Worm (Caenorhabditis elegans) whole organism, young adult: ENCODE data around the gene nas-13.

ENCODE experiments used
- B0019.2 ChIP-seq: fragments of 200-800 bp; sonication (Bioruptor generic); conservative IDR thresholded peaks from 2 replicates; pipeline ENCODE4 v1.3.6; 2022; ENCODE audit warnings: missing genetic modification reagents, missing genetic modification characterization, missing compliant biosample characterization
- C06A6.2 ChIP-seq: fragments of 200-800 bp; sonication (Bioruptor generic); conservative IDR thresholded peaks from 2 replicates; pipeline ENCODE4 v1.3.6; 2022; ENCODE audit warnings: missing genetic modification characterization, missing compliant biosample characterization
- C17E4.6 ChIP-seq: fragments of 200-800 bp; sonication (Bioruptor generic); IDR thresholded peaks from 2 replicates; pipeline ENCODE4 v1.3.6; 2022; ENCODE audit warnings: missing genetic modification reagents, missing genetic modification characterization, missing compliant biosample characterization
- D2030.7 ChIP-seq: fragments of 200-800 bp; sonication (Bioruptor generic); IDR thresholded peaks from 2 replicates; pipeline ENCODE4 v1.3.6; 2022; ENCODE audit warnings: missing genetic modification reagents, missing genetic modification characterization, missing compliant biosample characterization
- F23B12.7 ChIP-seq: sonication (generic microtip); optimal IDR thresholded peaks from 2 replicates; lab custom pipeline; 2017; ENCODE audit warnings: missing genetic modification characterization, mild to moderate bottlenecking, missing compliant biosample characterization, antibody characterized with exemption, moderate library complexity; ENCODE audit not compliant: insufficient read depth
- F52B5.7 ChIP-seq: sonication (generic microtip); optimal IDR thresholded peaks from 2 replicates; lab custom pipeline; 2016; ENCODE audit warnings: mild to moderate bottlenecking, missing genetic modification characterization, missing compliant biosample characterization
- K12H6.12 ChIP-seq: fragments of 200-800 bp; sonication (Bioruptor generic); optimal IDR thresholded peaks from 2 replicates; lab custom pipeline; 2018; ENCODE audit warnings: mild to moderate bottlenecking, missing genetic modification characterization, missing compliant biosample characterization
- T26A5.8 ChIP-seq: sonication (generic microtip); optimal IDR thresholded peaks from 2 replicates; lab custom pipeline; 2016; ENCODE audit warnings: missing genetic modification characterization, missing compliant biosample characterization
- Y53G8AR.9 ChIP-seq: fragments of 200-800 bp; sonication (Bioruptor generic); conservative IDR thresholded peaks from 2 replicates; pipeline ENCODE4 v1.3.6; 2022; ENCODE audit warnings: missing genetic modification reagents, missing genetic modification characterization, missing compliant biosample characterization
- Y67H2A.10 ChIP-seq: fragments of 200-800 bp; sonication (Bioruptor generic); conservative IDR thresholded peaks from 2 replicates; pipeline ENCODE4 v1.3.6; 2022; ENCODE audit warnings: missing genetic modification reagents, missing genetic modification characterization, missing compliant biosample characterization
- Y79H2A.3 ChIP-seq: fragments of 200-800 bp; sonication (Bioruptor generic); conservative IDR thresholded peaks from 2 replicates; pipeline ENCODE4 v1.3.6; 2022; ENCODE audit warnings: missing genetic modification reagents, missing genetic modification characterization, missing compliant biosample characterization
- ama-1 ChIP-seq, 3 experiments: fragments of 150-350 bp in 1 of 3; sonication (generic microtip) in 2 of 3; optimal IDR thresholded peaks; 2 replicates each; lab custom pipeline; 2014 to 2018; ENCODE audit warnings: missing biosample characterization in 2 of 3, missing genetic modification characterization in 2 of 3, missing genetic modification reagents in 2 of 3
- aptf-2 ChIP-seq: fragments of 200-800 bp; sonication (Bioruptor generic); conservative IDR thresholded peaks from 2 replicates; pipeline ENCODE4 v1.3.6; 2022; ENCODE audit warnings: missing genetic modification reagents, missing genetic modification characterization, missing compliant biosample characterization
- attf-5 ChIP-seq: fragments of 200-800 bp; sonication (Bioruptor generic); optimal IDR thresholded peaks from 2 replicates; lab custom pipeline; 2018; ENCODE audit warnings: mild to moderate bottlenecking, missing genetic modification characterization, missing compliant biosample characterization
- bed-2 ChIP-seq: fragments of 200-800 bp; sonication (Bioruptor generic); IDR thresholded peaks from 2 replicates; pipeline ENCODE4 v1.3.6; 2022; ENCODE audit warnings: missing genetic modification reagents, missing genetic modification characterization, missing compliant biosample characterization
- ceh-40 ChIP-seq: fragments of 200-800 bp; sonication (Bioruptor generic); IDR thresholded peaks from 2 replicates; pipeline ENCODE4 v1.3.6; 2022; ENCODE audit warnings: missing genetic modification characterization, missing compliant biosample characterization
- dox-1 ChIP-seq: fragments of 200-800 bp; sonication (Bioruptor generic); IDR thresholded peaks from 2 replicates; pipeline ENCODE4 v1.3.6; 2022; ENCODE audit warnings: missing genetic modification reagents, missing genetic modification characterization, missing compliant biosample characterization
- egl-18 ChIP-seq: fragments of 200-800 bp; sonication (Bioruptor generic); IDR thresholded peaks from 2 replicates; pipeline ENCODE4 v1.3.6; 2022; ENCODE audit warnings: missing genetic modification reagents, missing genetic modification characterization, missing compliant biosample characterization
- him-1 ChIP-seq: sonication (generic microtip); optimal IDR thresholded peaks from 2 replicates; lab custom pipeline; 2016; ENCODE audit warnings: missing genotype, missing genetic modification reagents, missing genetic modification characterization, missing compliant biosample characterization
- hmg-1.2 ChIP-seq: fragments of 200-800 bp; sonication (Bioruptor generic); IDR thresholded peaks from 2 replicates; pipeline ENCODE4 v1.3.6; 2022; ENCODE audit warnings: missing genetic modification reagents, missing genetic modification characterization, missing compliant biosample characterization
- hrde-1 ChIP-seq: sonication (generic microtip); optimal IDR thresholded peaks from 2 replicates; lab custom pipeline; 2016; ENCODE audit warnings: missing genetic modification characterization, mild to moderate bottlenecking, missing compliant biosample characterization, moderate library complexity, missing genotype, missing genetic modification reagents, borderline replicate concordance
- lag-1 ChIP-seq: fragments of 200-800 bp; sonication (Bioruptor generic); IDR thresholded peaks from 2 replicates; pipeline ENCODE4 v1.3.6; 2022; ENCODE audit warnings: missing genetic modification reagents, missing genetic modification characterization, missing compliant biosample characterization
- lin-26 ChIP-seq: fragments of 200-800 bp; sonication (Bioruptor generic); IDR thresholded peaks from 2 replicates; pipeline ENCODE4 v1.3.6; 2022; ENCODE audit warnings: missing genetic modification reagents, missing genetic modification characterization, missing compliant biosample characterization
- lin-35 ChIP-seq, 3 experiments: fragments of 150-350 bp in 2 of 3; sonication (generic microtip) in 1 of 3; optimal IDR thresholded peaks; 2 replicates each; lab custom pipeline; 2014 to 2018; ENCODE audit warnings: missing biosample characterization in 3 of 3, missing genetic modification characterization in 3 of 3, missing genetic modification reagents in 3 of 3
- lin-40 ChIP-seq: sonication (generic microtip); optimal IDR thresholded peaks from 2 replicates; lab custom pipeline; 2016; ENCODE audit warnings: missing genetic modification characterization, mild to moderate bottlenecking, missing compliant biosample characterization, missing genotype, missing genetic modification reagents
- lin-54 ChIP-seq: fragments of 200-800 bp; sonication (Bioruptor generic); optimal IDR thresholded peaks from 2 replicates; lab custom pipeline; 2018; ENCODE audit warnings: mild to moderate bottlenecking, missing genetic modification characterization, missing compliant biosample characterization
- mes-4 ChIP-seq: sonication (generic microtip); optimal IDR thresholded peaks from 2 replicates; lab custom pipeline; 2016; ENCODE audit warnings: missing genotype, missing genetic modification characterization, missing compliant biosample characterization
- nhr-120 ChIP-seq: fragments of 200-800 bp; sonication (Bioruptor generic); IDR thresholded peaks from 2 replicates; pipeline ENCODE4 v1.3.6; 2022; ENCODE audit warnings: missing genetic modification characterization, missing compliant biosample characterization
- nhr-27 ChIP-seq: fragments of 200-800 bp; sonication (Bioruptor generic); optimal IDR thresholded peaks from 2 replicates; lab custom pipeline; 2018; ENCODE audit warnings: mild to moderate bottlenecking, missing genetic modification characterization, moderate library complexity, missing compliant biosample characterization
- nhr-80 ChIP-seq: sonication (generic microtip); optimal IDR thresholded peaks from 2 replicates; lab custom pipeline; 2016; ENCODE audit warnings: missing genetic modification characterization, missing compliant biosample characterization
- nhr-90 ChIP-seq: sonication (generic microtip); optimal IDR thresholded peaks from 2 replicates; lab custom pipeline; 2016; ENCODE audit warnings: missing genotype, mild to moderate bottlenecking, missing genetic modification characterization, missing compliant biosample characterization
- pha-4 ChIP-seq: fragments of 150-350 bp; sonication (generic microtip); optimal IDR thresholded peaks from 2 replicates; lab custom pipeline; 2014; ENCODE audit warnings: missing biosample characterization, missing genetic modification reagents, missing genetic modification characterization
- rcor-1 ChIP-seq: fragments of 200-800 bp; sonication (Bioruptor generic); IDR thresholded peaks from 2 replicates; pipeline ENCODE4 v1.3.6; 2022; ENCODE audit warnings: missing genetic modification reagents, missing genetic modification characterization, missing compliant biosample characterization
- repo-1 ChIP-seq: sonication (generic microtip); optimal IDR thresholded peaks from 2 replicates; lab custom pipeline; 2017; ENCODE audit warnings: mild to moderate bottlenecking, missing genetic modification characterization, missing compliant biosample characterization
- snpc-1.1 ChIP-seq: sonication (generic microtip); optimal IDR thresholded peaks from 2 replicates; lab custom pipeline; 2017; ENCODE audit warnings: missing genetic modification characterization, mild to moderate bottlenecking, missing compliant biosample characterization, antibody characterized with exemption, moderate library complexity, missing genotype, missing genetic modification reagents; ENCODE audit not compliant: insufficient read depth
- snpc-1.3 ChIP-seq: sonication (generic microtip); optimal IDR thresholded peaks from 2 replicates; lab custom pipeline; 2017; ENCODE audit warnings: missing genetic modification characterization, mild to moderate bottlenecking, missing compliant biosample characterization, antibody characterized with exemption, moderate library complexity, missing genotype, missing genetic modification reagents; ENCODE audit not compliant: insufficient read depth
- snpc-3.4 ChIP-seq: sonication (generic microtip); optimal IDR thresholded peaks from 2 replicates; lab custom pipeline; 2017; ENCODE audit warnings: missing genetic modification characterization, mild to moderate bottlenecking, missing compliant biosample characterization, antibody characterized with exemption, moderate library complexity, missing genotype, missing genetic modification reagents
- snpc-4 ChIP-seq, 5 experiments: fragments of 150-350 bp in 1 of 5; sonication (generic microtip) in 4 of 5; optimal IDR thresholded peaks; 2 replicates each; lab custom pipeline; 2014 to 2018; ENCODE audit warnings: missing genetic modification characterization in 5 of 5, missing biosample characterization in 3 of 5, antibody characterized with exemption in 2 of 5, mild to moderate bottlenecking in 2 of 5, missing compliant biosample characterization in 2 of 5, missing genotype in 2 of 5, moderate library complexity in 2 of 5, missing genetic modification reagents in 1 of 5
- tbx-9 ChIP-seq: sonication (generic microtip); optimal IDR thresholded peaks from 2 replicates; lab custom pipeline; 2016; ENCODE audit warnings: borderline replicate concordance, missing genetic modification characterization, inconsistent platforms, missing compliant biosample characterization
- unc-130 ChIP-seq: sonication (generic microtip); optimal IDR thresholded peaks from 2 replicates; lab custom pipeline; 2016; ENCODE audit warnings: missing genetic modification reagents, missing genetic modification characterization, missing compliant biosample characterization
- ztf-3 ChIP-seq: fragments of 200-800 bp; sonication (Bioruptor generic); optimal IDR thresholded peaks from 2 replicates; lab custom pipeline; 2018; ENCODE audit warnings: mild to moderate bottlenecking, missing genetic modification characterization, missing compliant biosample characterization

The nas-13 gene

ce11 chrX:15380437-15380836 is 47.6 kb downstream of the nas-13 start:
- TF ChIP-seq aptf-2 (no peak), lin-26 (GFP tag; lab: Robert Waterston, UW) (0 out of 2 replicates have a peak, but pooled peaks have one; percentile 29)

- TF ChIP-seq D2030.7 (GFP tag; lab: Robert Waterston, UW): no peak
- no peak for TF ChIP-seq F23B12.7 (tag; lab: Kevin White, UChicago)
- TF ChIP-seq snpc-4 (GFP tag; optimal IDR thresholded peaks at IDR 0.05; lab: Kevin White, UChicago): no peak
- TF ChIP-seq snpc-4 (tag; optimal IDR thresholded peaks at IDR 0.05; lab: Kevin White, UChicago): no peak
- no peak for TF ChIP-seq snpc-1.3 (tag; lab: Kevin White, UChicago)
Measured at ce11 chrX:15379882-15380281, 48.2 kb downstream of the nas-13 start.

- TF ChIP-seq Y67H2A.10 (no peak), snpc-3.4 (tag; lab: Kevin White, UChicago) (no peak), ztf-3 (GFP tag; lab: Kevin White, UChicago) (no peak), lin-35 (GFP tag; optimal IDR thresholded peaks at IDR 0.05; lab: Kevin White, UChicago) (no peak), ama-1 (optimal IDR thresholded peaks at IDR 0.05; lab: Kevin White, UChicago) (no peak), ama-1 (GFP tag; optimal IDR thresholded peaks at IDR 0.05; lab: Kevin White, UChicago) (peak in 1 of 2 experiments; percentile 3), him-1 (tag; lab: Kevin White, UChicago) (no peak), Y53G8AR.9 (no peak), C06A6.2 (GFP tag; lab: Robert Waterston, UW) (no peak), tbx-9 (no peak)
- TF ChIP-seq, all 124 proteins: peak for 1
Measured at ce11 chrX:15377724-15378123, 50.3 kb downstream of the nas-13 start, which contains the start of gene svh-5. Gene svh-5, minus strand, starts transcription at chrX:15377824.

ce11 chrX:15376580-15376979 is 51.5 kb downstream of the nas-13 start:
- TF ChIP-seq nhr-27 (tag; lab: Kevin White, UChicago) (no peak), tbx-9 (no peak), aptf-2 (no peak), repo-1 (tag; lab: Kevin White, UChicago) (no peak), T26A5.8 (tag; lab: Kevin White, UChicago) (no peak), hmg-1.2 (peak; percentile 10; the same call in 1 of the 2 replicates), lin-26 (GFP tag; lab: Robert Waterston, UW) (no peak), nhr-80 (tag; lab: Kevin White, UChicago) (peak; percentile 69), ceh-40 (GFP tag; lab: Robert Waterston, UW) (no peak), bed-2 (no peak), Y79H2A.3 (GFP tag; lab: Robert Waterston, UW) (no peak), pha-4 (tag; lab: Kevin White, UChicago) (peak; percentile 14), attf-5 (peak; percentile 50), lin-54 (GFP tag; lab: Kevin White, UChicago) (no peak), K12H6.12 (tag; lab: Kevin White, UChicago) (peak; percentile 3), lin-40 (tag; lab: Kevin White, UChicago) (no peak), mes-4 (tag; lab: Kevin White, UChicago) (no peak), C17E4.6 (no peak), dox-1 (GFP tag; lab: Robert Waterston, UW) (peak; percentile 64; the same call in 1 of the 2 replicates), rcor-1 (GFP tag; lab: Robert Waterston, UW) (no peak), B0019.2 (GFP tag; lab: Robert Waterston, UW) (no peak), nhr-90 (tag; lab: Kevin White, UChicago) (no peak), unc-130 (no peak), hrde-1 (no peak), lag-1 (GFP tag; lab: Robert Waterston, UW) (no peak), D2030.7 (GFP tag; lab: Robert Waterston, UW) (no peak), ama-1 (optimal IDR thresholded peaks at IDR 0.05; lab: Kevin White, UChicago) (no peak), ama-1 (GFP tag; optimal IDR thresholded peaks at IDR 0.05; lab: Kevin White, UChicago) (no peak), nhr-120 (no peak), F52B5.7 (tag; lab: Kevin White, UChicago) (no peak), egl-18 (no peak), snpc-1.1 (tag; lab: Kevin White, UChicago) (no peak)
